Worm (Caenorhabditis elegans) whole organism, L1 larva: ENCODE results near the gene twk-21.

Experiments
- C16A3.4 ChIP-seq: fragments of 150-350 bp; optimal IDR thresholded peaks from 2 replicates; lab custom pipeline; 2014; ENCODE audit warnings: missing biosample characterization, missing genetic modification characterization
- C34B4.2 ChIP-seq: sonication (generic microtip); optimal IDR thresholded peaks from 2 replicates; lab custom pipeline; 2017; ENCODE audit warnings: mild to moderate bottlenecking, missing genetic modification characterization, missing compliant biosample characterization
- F16B12.6 ChIP-seq: fragments of 150-350 bp; optimal IDR thresholded peaks from 2 replicates; lab custom pipeline; 2014; ENCODE audit warnings: missing biosample characterization, missing genetic modification characterization
- Y116A8C.19 ChIP-seq: sonication (generic microtip); optimal IDR thresholded peaks from 2 replicates; lab custom pipeline; 2016; ENCODE audit warnings: missing compliant biosample characterization, missing genetic modification characterization, borderline replicate concordance
- ama-1 ChIP-seq: fragments of 150-350 bp; optimal IDR thresholded peaks from 2 replicates; lab custom pipeline; 2014
- blmp-1 ChIP-seq: fragments of 150-350 bp; optimal IDR thresholded peaks from 2 replicates; lab custom pipeline; 2014; ENCODE audit warnings: missing biosample characterization, missing genetic modification characterization
- ceh-63 ChIP-seq: fragments of 200-800 bp; sonication (Bioruptor generic); optimal IDR thresholded peaks from 2 replicates; lab custom pipeline; 2018; ENCODE audit warnings: mild to moderate bottlenecking, missing genetic modification characterization, missing compliant biosample characterization
- ceh-8 ChIP-seq: fragments of 200-800 bp; sonication (Bioruptor generic); optimal IDR thresholded peaks from 2 replicates; lab custom pipeline; 2018; ENCODE audit warnings: mild to moderate bottlenecking, missing genetic modification characterization, moderate library complexity, missing compliant biosample characterization
- ceh-82 ChIP-seq, 3 experiments: fragments of 150-350 bp in 1 of 3; sonication (generic microtip) in 2 of 3; optimal IDR thresholded peaks; 2 replicates each; lab custom pipeline; 2014 to 2017; ENCODE audit warnings: missing biosample characterization in 3 of 3, missing genetic modification characterization in 3 of 3
- ceh-88 ChIP-seq: fragments of 200-800 bp; sonication (Bioruptor generic); IDR thresholded peaks from 2 replicates; pipeline ENCODE4 v1.3.6; 2022; ENCODE audit warnings: missing genetic modification characterization, missing compliant biosample characterization
- ceh-90 ChIP-seq: sonication (generic microtip); optimal IDR thresholded peaks from 2 replicates; lab custom pipeline; 2016; ENCODE audit warnings: missing genetic modification characterization, missing compliant biosample characterization
- dsc-1 ChIP-seq: sonication (generic microtip); optimal IDR thresholded peaks from 2 replicates; lab custom pipeline; 2016; ENCODE audit warnings: mild to moderate bottlenecking, missing genetic modification characterization, missing compliant biosample characterization
- efl-1 ChIP-seq, 4 experiments: fragments of 150-350 bp; optimal IDR thresholded peaks in 3 of 4; peaks in 1 of 4; 1 replicate in 1 of 4; 2 replicates in 3 of 4; lab custom pipeline; 2014; ENCODE audit warnings: missing biosample characterization in 2 of 4, missing genetic modification characterization in 2 of 4, missing genetic modification reagents in 2 of 4
- elt-3 ChIP-seq, 6 experiments: fragments of 150-350 bp in 1 of 6; sonication (generic microtip); optimal IDR thresholded peaks; 2 replicates each; lab custom pipeline; 2017 to 2018; ENCODE audit warnings: missing biosample characterization in 6 of 6, missing genetic modification characterization in 6 of 6, inconsistent platforms in 1 of 6
- ets-5 ChIP-seq: fragments of 200-800 bp; sonication (Bioruptor generic); IDR thresholded peaks from 2 replicates; pipeline ENCODE4 v1.3.6; 2022; ENCODE audit warnings: missing genetic modification characterization, missing compliant biosample characterization
- fkh-4 ChIP-seq: sonication (generic microtip); optimal IDR thresholded peaks from 2 replicates; lab custom pipeline; 2016; ENCODE audit warnings: missing compliant biosample characterization, missing genetic modification characterization, borderline replicate concordance
- fkh-8 ChIP-seq: sonication (generic microtip); optimal IDR thresholded peaks from 2 replicates; lab custom pipeline; 2016; ENCODE audit warnings: mild to moderate bottlenecking, missing genetic modification characterization, missing compliant biosample characterization
- grh-1 ChIP-seq: fragments of 200-800 bp; sonication (Bioruptor generic); IDR thresholded peaks from 2 replicates; pipeline ENCODE4 v1.3.6; 2022; ENCODE audit warnings: missing genetic modification reagents, missing genetic modification characterization, missing compliant biosample characterization
- hlh-17 ChIP-seq: fragments of 200-800 bp; sonication (Bioruptor generic); optimal IDR thresholded peaks from 2 replicates; lab custom pipeline; 2018; ENCODE audit warnings: missing genetic modification characterization, mild to moderate bottlenecking, missing compliant biosample characterization, moderate library complexity, borderline replicate concordance
- hpl-2 ChIP-seq: fragments of 150-350 bp; optimal IDR thresholded peaks from 2 replicates; lab custom pipeline; 2014; ENCODE audit warnings: missing biosample characterization, missing genetic modification reagents, missing genetic modification characterization
- isw-1 ChIP-seq: fragments of 200-800 bp; sonication (Bioruptor generic); IDR thresholded peaks from 2 replicates; pipeline ENCODE4 v1.3.6; 2022; ENCODE audit warnings: missing genetic modification characterization, missing compliant biosample characterization
- lin-15B ChIP-seq: fragments of 150-350 bp; sonication (generic microtip); optimal IDR thresholded peaks from 3 replicates; lab custom pipeline; 2014; ENCODE audit warnings: missing biosample characterization, missing genetic modification characterization
- lin-35 ChIP-seq, 2 experiments: fragments of 150-350 bp; optimal IDR thresholded peaks; 2 replicates each; lab custom pipeline; 2014; ENCODE audit warnings: missing biosample characterization in 2 of 2, missing genetic modification characterization in 2 of 2, missing genetic modification reagents in 2 of 2
- lir-3 ChIP-seq: sonication (generic microtip); optimal IDR thresholded peaks from 2 replicates; lab custom pipeline; 2016; ENCODE audit warnings: mild to moderate bottlenecking, missing genetic modification characterization, moderate library complexity, missing compliant biosample characterization; ENCODE audit not compliant: poor library complexity
- mdl-1 ChIP-seq, 2 experiments: fragments of 150-350 bp; optimal IDR thresholded peaks; 2 replicates each; lab custom pipeline; 2014 to 2017; ENCODE audit warnings: missing biosample characterization in 2 of 2, missing genetic modification characterization in 2 of 2, inconsistent platforms in 1 of 2
- mef-2 ChIP-seq: fragments of 150-350 bp; optimal IDR thresholded peaks from 2 replicates; lab custom pipeline; 2014; ENCODE audit warnings: missing biosample characterization, missing genetic modification characterization
- mep-1 ChIP-seq: fragments of 150-350 bp; optimal IDR thresholded peaks from 2 replicates; lab custom pipeline; 2014; ENCODE audit warnings: missing biosample characterization, missing genetic modification characterization
- nhr-11 ChIP-seq: fragments of 150-350 bp; optimal IDR thresholded peaks from 2 replicates; lab custom pipeline; 2014; ENCODE audit warnings: missing biosample characterization, missing genetic modification characterization
- nhr-12 ChIP-seq: sonication (generic microtip); optimal IDR thresholded peaks from 2 replicates; lab custom pipeline; 2017; ENCODE audit warnings: missing biosample characterization, missing genetic modification characterization
- nhr-19 ChIP-seq: fragments of 200-800 bp; sonication (Bioruptor generic); conservative IDR thresholded peaks from 2 replicates; pipeline ENCODE4 v1.3.6; 2022; ENCODE audit warnings: missing genetic modification characterization, missing compliant biosample characterization
- nhr-237 ChIP-seq: fragments of 150-350 bp; optimal IDR thresholded peaks from 2 replicates; lab custom pipeline; 2014; ENCODE audit warnings: missing biosample characterization, missing genetic modification characterization
- nhr-28 ChIP-seq: fragments of 150-350 bp; optimal IDR thresholded peaks from 2 replicates; lab custom pipeline; 2014; ENCODE audit warnings: missing biosample characterization, missing genetic modification characterization
- nhr-47 ChIP-seq: sonication (generic microtip); optimal IDR thresholded peaks from 2 replicates; lab custom pipeline; 2016; ENCODE audit warnings: mild to moderate bottlenecking, missing genetic modification characterization, moderate library complexity, missing compliant biosample characterization
- nhr-77 ChIP-seq: fragments of 150-350 bp; optimal IDR thresholded peaks from 2 replicates; lab custom pipeline; 2014; ENCODE audit warnings: missing biosample characterization, missing genetic modification characterization
- nhr-85 ChIP-seq: sonication (generic microtip); peaks from one replicate; lab custom pipeline; 2016; ENCODE audit warnings: missing genetic modification characterization, inconsistent platforms, missing compliant biosample characterization
- nhr-90 ChIP-seq: sonication (generic microtip); optimal IDR thresholded peaks from 2 replicates; lab custom pipeline; 2016; ENCODE audit warnings: mild to moderate bottlenecking, missing genetic modification characterization, missing compliant biosample characterization; ENCODE audit not compliant: poor library complexity
- pqm-1 ChIP-seq: sonication (generic microtip); optimal IDR thresholded peaks from 3 replicates; lab custom pipeline; 2017; ENCODE audit warnings: missing biosample characterization, missing genetic modification characterization
- rnt-1 ChIP-seq: sonication (generic microtip); optimal IDR thresholded peaks from 2 replicates; lab custom pipeline; 2016; ENCODE audit warnings: mild to moderate bottlenecking, missing genetic modification characterization, moderate library complexity, missing compliant biosample characterization
- skn-1 ChIP-seq: fragments of 150-350 bp; optimal IDR thresholded peaks from 2 replicates; lab custom pipeline; 2014; ENCODE audit warnings: missing biosample characterization, missing genetic modification characterization
- snu-23 ChIP-seq: sonication (generic microtip); optimal IDR thresholded peaks from 2 replicates; lab custom pipeline; 2016; ENCODE audit warnings: missing genetic modification characterization, missing compliant biosample characterization
- sox-4 ChIP-seq: sonication (generic microtip); optimal IDR thresholded peaks from 2 replicates; lab custom pipeline; 2016; ENCODE audit warnings: missing genetic modification characterization, missing compliant biosample characterization
- sptf-1 ChIP-seq: fragments of 150-350 bp; optimal IDR thresholded peaks from 2 replicates; lab custom pipeline; 2014; ENCODE audit warnings: missing biosample characterization, missing genetic modification characterization
- swsn-7 ChIP-seq: sonication (generic microtip); optimal IDR thresholded peaks from 2 replicates; lab custom pipeline; 2016; ENCODE audit warnings: missing genetic modification characterization, missing compliant biosample characterization
- tbx-2 ChIP-seq: sonication (generic microtip); optimal IDR thresholded peaks from 2 replicates; lab custom pipeline; 2016; ENCODE audit warnings: missing genetic modification characterization, missing compliant biosample characterization
- tlp-1 ChIP-seq: fragments of 150-350 bp; optimal IDR thresholded peaks from 2 replicates; lab custom pipeline; 2014; ENCODE audit warnings: missing biosample characterization, missing genetic modification characterization
- unc-130 ChIP-seq: fragments of 150-350 bp; optimal IDR thresholded peaks from 2 replicates; lab custom pipeline; 2017; ENCODE audit warnings: missing biosample characterization, missing genetic modification characterization, inconsistent platforms
- xbp-1 ChIP-seq: sonication (generic microtip); optimal IDR thresholded peaks from 2 replicates; lab custom pipeline; 2016; ENCODE audit warnings: missing genetic modification characterization, missing compliant biosample characterization
- zag-1 ChIP-seq: fragments of 150-350 bp; optimal IDR thresholded peaks from 2 replicates; lab custom pipeline; 2014; ENCODE audit warnings: missing biosample characterization, missing genetic modification characterization
- ztf-11 ChIP-seq, 2 experiments: sonication (generic microtip); optimal IDR thresholded peaks; 2 replicates each; lab custom pipeline; 2016 to 2017; ENCODE audit warnings: missing genetic modification characterization in 2 of 2, missing biosample characterization in 1 of 2, missing compliant biosample characterization in 1 of 2
- ztf-4 ChIP-seq: fragments of 150-350 bp; optimal IDR thresholded peaks from 2 replicates; lab custom pipeline; 2014; ENCODE audit warnings: missing biosample characterization, missing genetic modification characterization

twk-21 gene

ce11 chrX:16263287-16263686 is 36.4 kb upstream of the twk-21 start (continued):
- peak in 1 of 2 experiments; percentile 10 for TF ChIP-seq lin-35 (GFP tag; optimal IDR thresholded peaks at IDR 0.05; lab: Kevin White, UChicago)

DNA sequence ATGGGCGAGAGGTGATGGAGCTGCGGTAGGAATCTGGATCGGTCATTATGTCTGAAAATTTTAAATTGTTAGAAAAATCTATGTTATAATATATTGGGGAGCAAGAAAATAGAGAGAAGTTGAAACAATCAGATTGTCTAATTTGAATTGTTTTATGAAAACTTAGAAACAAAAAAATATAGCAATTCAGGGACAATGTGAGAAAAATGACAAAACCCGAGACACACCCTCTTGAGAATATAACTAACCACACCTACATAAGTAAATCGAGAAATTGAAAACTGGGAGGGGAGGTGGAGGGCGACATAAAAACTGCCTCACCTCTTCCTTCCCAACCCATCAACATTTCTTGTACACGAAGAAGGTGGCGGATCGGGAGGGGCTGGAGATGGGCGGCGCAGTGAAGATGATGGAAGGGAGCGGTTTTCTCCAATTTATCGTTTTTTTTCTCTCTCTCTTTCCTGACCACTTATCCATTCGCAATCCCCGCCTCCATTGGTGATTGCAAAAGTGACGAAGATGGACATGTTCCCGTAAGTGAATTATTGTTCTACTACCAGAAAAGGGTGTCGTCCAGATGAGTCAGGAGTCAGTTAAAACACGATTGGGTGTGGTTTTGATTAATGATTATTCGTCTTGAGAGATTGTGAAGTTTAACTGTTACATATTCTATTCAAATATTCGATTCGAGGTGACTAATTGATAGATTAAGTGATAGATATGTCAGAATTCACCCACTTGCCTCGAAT is 33.9 kb upstream of the twk-21 start, which contains the start of gene mua-6:
mua-6 (minus strand) TSS at position 51 of the 749 bp plus-strand sequence.
- TF ChIP-seq lin-15B (no peak), fkh-4 (no peak), sox-4 (tag; lab: Kevin White, UChicago) (no peak), C16A3.4 (tag; lab: Kevin White, UChicago) (no peak), grh-1 (GFP tag; lab: Robert Waterston, UW) (0 out of 2 replicates have a peak, but pooled peaks have one; percentile 22), isw-1 (no peak), skn-1 (tag; lab: Kevin White, UChicago) (no peak), lir-3 (tag; lab: Kevin White, UChicago) (no peak), nhr-90 (tag; lab: Kevin White, UChicago) (peak; percentile 18), tlp-1 (tag; lab: Kevin White, UChicago) (no peak), C34B4.2 (tag; lab: Kevin White, UChicago) (no peak), pqm-1 (tag; lab: Kevin White, UChicago) (no peak), nhr-12 (tag; lab: Kevin White, UChicago) (no peak), nhr-77 (tag; lab: Kevin White, UChicago) (no peak), mdl-1 (tag; optimal IDR thresholded peaks at IDR 0.05; lab: Kevin White, UChicago) (no peak), ceh-82 (tag; optimal IDR thresholded peaks at IDR 0.05; lab: Kevin White, UChicago) (no peak), ztf-4 (tag; lab: Kevin White, UChicago) (no peak), xbp-1 (tag; lab: Kevin White, UChicago) (no peak), nhr-28 (no peak), nhr-11 (no peak), rnt-1 (tag; lab: Kevin White, UChicago) (no peak), ceh-63 (GFP tag; lab: Kevin White, UChicago) (no peak), Y116A8C.19 (no peak), ets-5 (GFP tag; lab: Robert Waterston, UW) (no peak), ceh-88 (GFP tag; lab: Robert Waterston, UW) (no peak), hpl-2 (GFP tag; lab: Kevin White, UChicago) (no peak), dsc-1 (tag; lab: Kevin White, UChicago) (no peak), sptf-1 (tag; lab: Kevin White, UChicago) (no peak), nhr-85 (peak; percentile 94), mef-2 (no peak), elt-3 (tag; optimal IDR thresholded peaks at IDR 0.05; lab: Kevin White, UChicago) (peak in 2 of 6 experiments; percentile 14 to 51), mep-1 (tag; lab: Kevin White, UChicago) (no peak), unc-130 (no peak), ceh-8 (GFP tag; lab: Kevin White, UChicago) (no peak), snu-23 (GFP tag; lab: Kevin White, UChicago) (peak; percentile 40), zag-1 (tag; lab: Kevin White, UChicago) (no peak), nhr-47 (tag; lab: Kevin White, UChicago) (no peak), blmp-1 (peak; percentile 66), tbx-2 (tag; lab: Kevin White, UChicago) (no peak), fkh-8 (tag; lab: Kevin White, UChicago) (no peak), F16B12.6 (tag; lab: Kevin White, UChicago) (no peak), hlh-17 (no peak), nhr-19 (GFP tag; lab: Robert Waterston, UW) (no peak), swsn-7 (tag; lab: Kevin White, UChicago) (no peak), ceh-90 (no peak), nhr-237 (tag; lab: Kevin White, UChicago) (no peak), efl-1 (optimal IDR thresholded peaks at IDR 0.05; lab: Kevin White, UChicago) (no peak), efl-1 (GFP tag; optimal IDR thresholded peaks at IDR 0.05 in 1 of 2; lab: Kevin White, UChicago) (no peak), ama-1 (lab: Kevin White, UChicago) (no peak), ztf-11 (tag; optimal IDR thresholded peaks at IDR 0.05; lab: Kevin White, UChicago) (no peak)
